Fruit fly (Drosophila melanogaster): ENCODE data around the gene Vha55.

- TF ChIP-seq psq (optimal IDR thresholded peaks at IDR 0.05), result no peak
- no peak for TF ChIP-seq h (optimal IDR thresholded peaks at IDR 0.05)
- TF ChIP-seq insv (optimal IDR thresholded peaks at IDR 0.05), result no peak
Measured at dm6 chr3R:12646926-12647325, 19.3 kb upstream of the Vha55 start.
